Fruit fly (Drosophila melanogaster) whole organism, embryonic: ENCODE measurements around the gene Rab18.
A peak's percentile ranks its signal among the peaks of the same experiment; 100 is the strongest.

ENCODE experiments used
- Bdp1 ChIP-seq: fragments of 200-800 bp; sonication (Bioruptor generic); optimal IDR thresholded peaks from 3 replicates; lab custom pipeline; 2016; ENCODE audit warnings: missing biosample characterization, missing genetic modification characterization
- CG10366 ChIP-seq: fragments of 200-800 bp; sonication (Bioruptor generic); IDR thresholded peaks from 2 replicates; pipeline ENCODE4 v1.3.6; 2022; ENCODE audit warnings: missing biosample characterization, missing genetic modification characterization
- CG13123 ChIP-seq: fragments of 200-800 bp; sonication (Bioruptor generic); optimal IDR thresholded peaks from 2 replicates; lab custom pipeline; 2016; ENCODE audit warnings: missing biosample characterization, missing genetic modification characterization
- CG13424 ChIP-seq: fragments of 200-800 bp; sonication (Bioruptor generic); optimal IDR thresholded peaks from 2 replicates; lab custom pipeline; 2019; ENCODE audit warnings: missing biosample characterization, mild to moderate bottlenecking, missing genetic modification characterization, moderate library complexity
- CG15011 ChIP-seq: fragments of 200-800 bp; sonication (Bioruptor generic); optimal IDR thresholded peaks from 3 replicates; lab custom pipeline; 2018; ENCODE audit warnings: missing biosample characterization, mild to moderate bottlenecking, missing genetic modification characterization
- CG17612 ChIP-seq: fragments of 200-800 bp; sonication (Bioruptor generic); IDR thresholded peaks from 2 replicates; pipeline ENCODE4 v1.3.6; 2022; ENCODE audit warnings: missing biosample characterization, missing genetic modification characterization
- CG18476 ChIP-seq: fragments of 200-800 bp; sonication (Bioruptor generic); optimal IDR thresholded peaks from 2 replicates; lab custom pipeline; 2016; ENCODE audit warnings: missing biosample characterization, mild to moderate bottlenecking, missing genetic modification characterization
- CG2202 ChIP-seq: fragments of 200-800 bp; sonication (Bioruptor generic); optimal IDR thresholded peaks from 2 replicates; lab custom pipeline; 2018; ENCODE audit warnings: missing biosample characterization, mild to moderate bottlenecking, missing genetic modification characterization
- CG30431 ChIP-seq: fragments of 200-800 bp; sonication (Bioruptor generic); optimal IDR thresholded peaks from 2 replicates; lab custom pipeline; 2017; ENCODE audit warnings: missing biosample characterization, missing genetic modification characterization
- CG33557 ChIP-seq: fragments of 200-800 bp; sonication (Bioruptor generic); optimal IDR thresholded peaks from 2 replicates; lab custom pipeline; 2019; ENCODE audit warnings: missing biosample characterization, mild to moderate bottlenecking, missing genetic modification characterization, moderate library complexity
- CG4820 ChIP-seq: fragments of 200-800 bp; sonication (Bioruptor generic); optimal IDR thresholded peaks from 3 replicates; lab custom pipeline; 2016; ENCODE audit warnings: missing biosample characterization, missing genetic modification characterization
- CG6175 ChIP-seq: fragments of 200-800 bp; sonication (Bioruptor generic); IDR thresholded peaks from 3 replicates; pipeline ENCODE4 v1.3.6; 2022; ENCODE audit warnings: missing biosample characterization, missing genetic modification characterization
- CG6813 ChIP-seq: fragments of 200-800 bp; sonication (Bioruptor generic); optimal IDR thresholded peaks from 2 replicates; lab custom pipeline; 2017; ENCODE audit warnings: missing biosample characterization, missing genetic modification characterization, mild to moderate bottlenecking, moderate library complexity, missing genetic modification reagents
- CG7271 ChIP-seq: fragments of 200-800 bp; sonication (Bioruptor generic); optimal IDR thresholded peaks from 2 replicates; lab custom pipeline; 2018; ENCODE audit warnings: missing biosample characterization, mild to moderate bottlenecking, missing genetic modification characterization, moderate library complexity
- CG7963 ChIP-seq: fragments of 200-800 bp; sonication (Bioruptor generic); IDR thresholded peaks from 3 replicates; pipeline ENCODE4 v1.3.6; 2022; ENCODE audit warnings: missing biosample characterization, missing genetic modification characterization; ENCODE audit not compliant: partially characterized antibody
- CG8290 ChIP-seq, 3 experiments: fragments of 200-800 bp; sonication (Bioruptor generic); optimal IDR thresholded peaks; 2 replicates each; lab custom pipeline; 2016 to 2019; ENCODE audit warnings: missing biosample characterization in 3 of 3, missing genetic modification characterization in 3 of 3, mild to moderate bottlenecking in 2 of 3, moderate library complexity in 1 of 3
- CG8359 ChIP-seq: fragments of 200-800 bp; sonication (Bioruptor generic); optimal IDR thresholded peaks from 2 replicates; lab custom pipeline; 2017; ENCODE audit warnings: missing biosample characterization, mild to moderate bottlenecking, missing genetic modification characterization, borderline replicate concordance
- CG8388 ChIP-seq: fragments of 200-800 bp; sonication (Bioruptor generic); optimal IDR thresholded peaks from 2 replicates; lab custom pipeline; 2019; ENCODE audit warnings: missing biosample characterization, mild to moderate bottlenecking, missing genetic modification characterization, moderate library complexity
- CG9876 ChIP-seq: fragments of 200-800 bp; sonication (Bioruptor generic); optimal IDR thresholded peaks from 2 replicates; lab custom pipeline; 2016; ENCODE audit warnings: missing biosample characterization, missing genetic modification characterization
- Dll ChIP-seq: fragments of 200-800 bp; sonication (Bioruptor generic); IDR thresholded peaks from 4 replicates; pipeline ENCODE4 v1.3.6; 2022; ENCODE audit warnings: missing biosample characterization, missing genetic modification characterization; ENCODE audit not compliant: partially characterized antibody
- Fer2 ChIP-seq: fragments of 200-800 bp; sonication (Bioruptor generic); optimal IDR thresholded peaks from 2 replicates; lab custom pipeline; 2018; ENCODE audit warnings: missing biosample characterization, mild to moderate bottlenecking, missing genetic modification characterization, moderate library complexity
- H15 ChIP-seq: fragments of 200-800 bp; sonication (Bioruptor generic); IDR thresholded peaks from 3 replicates; pipeline ENCODE4 v1.3.6; 2022; ENCODE audit warnings: missing biosample characterization, missing genetic modification characterization
- HLHmδ ChIP-seq: fragments of 200-800 bp; sonication (Bioruptor generic); optimal IDR thresholded peaks from 2 replicates; lab custom pipeline; 2018; ENCODE audit warnings: missing biosample characterization, mild to moderate bottlenecking, missing genetic modification characterization, moderate library complexity
- HmgD ChIP-seq: fragments of 200-800 bp; sonication (Bioruptor generic); optimal IDR thresholded peaks from 3 replicates; lab custom pipeline; 2016; ENCODE audit warnings: missing biosample characterization, missing genetic modification characterization
- Hr39 ChIP-seq: fragments of >200 bp; optimal IDR thresholded peaks from 2 replicates; lab custom pipeline; 2017
- NC2β ChIP-seq: fragments of 200-800 bp; sonication (Bioruptor generic); optimal IDR thresholded peaks from 2 replicates; lab custom pipeline; 2016; ENCODE audit warnings: missing biosample characterization, missing genetic modification characterization
- Rx ChIP-seq: fragments of 200-800 bp; sonication (Bioruptor generic); IDR thresholded peaks from 2 replicates; pipeline ENCODE4 v1.3.6; 2022; ENCODE audit warnings: missing biosample characterization, missing genetic modification characterization
- Sry-β ChIP-seq: fragments of 200-800 bp; sonication (Bioruptor generic); optimal IDR thresholded peaks from 2 replicates; lab custom pipeline; 2018; ENCODE audit warnings: missing biosample characterization, mild to moderate bottlenecking, missing genetic modification characterization, moderate library complexity
- cato ChIP-seq: fragments of 200-800 bp; sonication (Bioruptor generic); optimal IDR thresholded peaks from 2 replicates; lab custom pipeline; 2016; ENCODE audit warnings: missing biosample characterization, missing genetic modification characterization, borderline replicate concordance
- caup ChIP-seq: fragments of 200-800 bp; sonication (Bioruptor generic); optimal IDR thresholded peaks from 3 replicates; lab custom pipeline; 2017; ENCODE audit warnings: missing biosample characterization, mild to moderate bottlenecking, missing genetic modification characterization, moderate library complexity; ENCODE audit not compliant: severe bottlenecking
- crp ChIP-seq, 2 experiments: fragments of 200-800 bp; sonication (Bioruptor generic); optimal IDR thresholded peaks; 2 replicates in 1 of 2; 3 replicates in 1 of 2; lab custom pipeline; 2017; ENCODE audit warnings: missing biosample characterization in 2 of 2, missing genetic modification characterization in 2 of 2, mild to moderate bottlenecking in 1 of 2, moderate library complexity in 1 of 2
- danr ChIP-seq: fragments of 200-800 bp; sonication (Bioruptor generic); IDR thresholded peaks from 2 replicates; pipeline ENCODE4 v1.3.6; 2022; ENCODE audit warnings: missing biosample characterization, missing genetic modification characterization
- dimm ChIP-seq: fragments of 200-800 bp; sonication (Bioruptor generic); IDR thresholded peaks from 2 replicates; pipeline ENCODE4 v1.3.6; 2022; ENCODE audit warnings: missing biosample characterization, missing genetic modification characterization
- dm ChIP-seq: fragments of 200-800 bp; sonication (Bioruptor generic); optimal IDR thresholded peaks from 3 replicates; lab custom pipeline; 2016; ENCODE audit warnings: missing biosample characterization, missing genetic modification characterization
- dmrt99B ChIP-seq: fragments of 200-800 bp; sonication (Bioruptor generic); optimal IDR thresholded peaks from 2 replicates; lab custom pipeline; 2018; ENCODE audit warnings: missing biosample characterization, mild to moderate bottlenecking, missing genetic modification characterization, moderate library complexity
- ems ChIP-seq: fragments of 200-800 bp; sonication (Bioruptor generic); optimal IDR thresholded peaks from 3 replicates; lab custom pipeline; 2016; ENCODE audit warnings: missing biosample characterization, missing genetic modification characterization
- ewg ChIP-seq: fragments of 200-800 bp; sonication (Bioruptor generic); optimal IDR thresholded peaks from 3 replicates; lab custom pipeline; 2017; ENCODE audit warnings: mild to moderate bottlenecking, missing biosample characterization, missing genetic modification reagents, missing genetic modification characterization
- gt ChIP-seq: fragments of 200-800 bp; sonication (Bioruptor generic); IDR thresholded peaks from 2 replicates; pipeline ENCODE4 v1.3.6; 2022; ENCODE audit warnings: missing biosample characterization, missing genetic modification characterization
- ham ChIP-seq: fragments of 200-800 bp; sonication (Bioruptor generic); IDR thresholded peaks from 2 replicates; pipeline ENCODE4 v1.3.6; 2022; ENCODE audit warnings: missing biosample characterization, missing genetic modification characterization
- inv ChIP-seq: fragments of 200-800 bp; sonication (Bioruptor generic); IDR thresholded peaks from 2 replicates; pipeline ENCODE4 v1.3.6; 2022; ENCODE audit warnings: missing biosample characterization, missing genetic modification characterization; ENCODE audit not compliant: partially characterized antibody
- kah ChIP-seq: fragments of 200-800 bp; sonication (Bioruptor generic); optimal IDR thresholded peaks from 2 replicates; lab custom pipeline; 2018; ENCODE audit warnings: missing biosample characterization, mild to moderate bottlenecking, missing genetic modification characterization
- kni ChIP-seq: fragments of 200-800 bp; sonication (Bioruptor generic); optimal IDR thresholded peaks from 3 replicates; lab custom pipeline; 2017; ENCODE audit warnings: mild to moderate bottlenecking, missing biosample characterization, missing genetic modification reagents, missing genetic modification characterization
- mirr ChIP-seq: fragments of 200-800 bp; sonication (Bioruptor generic); optimal IDR thresholded peaks from 3 replicates; lab custom pipeline; 2018; ENCODE audit warnings: missing biosample characterization, mild to moderate bottlenecking, missing genetic modification characterization
- odd ChIP-seq: fragments of 200-800 bp; sonication (Bioruptor generic); optimal IDR thresholded peaks from 2 replicates; lab custom pipeline; 2017; ENCODE audit warnings: missing biosample characterization, mild to moderate bottlenecking, missing genetic modification characterization
- psq ChIP-seq: fragments of 200-800 bp; sonication (Bioruptor generic); optimal IDR thresholded peaks from 2 replicates; lab custom pipeline; 2017; ENCODE audit warnings: missing biosample characterization, missing genetic modification characterization
- ro ChIP-seq: fragments of 200-800 bp; sonication (Bioruptor generic); IDR thresholded peaks from 2 replicates; pipeline ENCODE4 v1.3.6; 2022; ENCODE audit warnings: missing biosample characterization, missing genetic modification characterization
- sens ChIP-seq: fragments of 200-800 bp; sonication (Bioruptor generic); peaks from one replicate; lab custom pipeline; 2016; ENCODE audit warnings: missing biosample characterization, missing genetic modification characterization
- sima ChIP-seq: fragments of 200-800 bp; sonication (Bioruptor generic); optimal IDR thresholded peaks from 2 replicates; lab custom pipeline; 2016; ENCODE audit warnings: missing biosample characterization, missing genetic modification characterization
- slbo ChIP-seq: fragments of 200-800 bp; sonication (Bioruptor generic); IDR thresholded peaks from 2 replicates; pipeline ENCODE4 v1.3.6; 2022; ENCODE audit warnings: missing biosample characterization, missing genetic modification characterization
- sr ChIP-seq: fragments of 200-800 bp; sonication (Bioruptor generic); IDR thresholded peaks from 3 replicates; pipeline ENCODE4 v1.3.6; 2022; ENCODE audit warnings: missing biosample characterization, missing genetic modification characterization

Rab18 gene

dm6 chrX:5638588-5638987, 33.0 kb downstream of the Rab18 start (continued):
- TF ChIP-seq CG18476 (no peak), HmgD (GFP tag; lab: Kevin White, UChicago) (peak; percentile 37), CG13123 (no peak), dmrt99B (tag; lab: Kevin White, UChicago) (peak; percentile 51), sens (GFP tag; lab: Kevin White, UChicago) (peak; percentile 47), kni (GFP tag; lab: Kevin White, UChicago) (no peak), ems (peak; percentile 52), Bdp1 (GFP tag; lab: Kevin White, UChicago) (peak; percentile 15), CG7271 (no peak), ro (GFP tag; lab: Robert Waterston, UW) (no peak), CG7963 (no peak), CG10366 (peak; percentile 57; the same call in 1 of the 2 replicates), NC2β (GFP tag; lab: Kevin White, UChicago) (peak; percentile 22), CG6175 (0 out of 3 replicates have a peak, but pooled peaks have one; percentile 14), Dll (GFP tag; lab: Robert Waterston, UW) (no peak), sr (no peak), CG8359 (GFP tag; lab: Kevin White, UChicago) (no peak), dm (no peak), Fer2 (peak; percentile 39), psq (GFP tag; lab: Kevin White, UChicago) (peak; percentile 31), Rx (GFP tag; lab: Robert Waterston, UW) (peak; percentile 54; the same call in 1 of the 2 replicates), mirr (GFP tag; lab: Kevin White, UChicago) (peak; percentile 20), kah (GFP tag; lab: Kevin White, UChicago) (no peak), CG2202 (tag; lab: Kevin White, UChicago) (no peak), inv (GFP tag; lab: Robert Waterston, UW) (no peak), CG33557 (GFP tag; lab: Kevin White, UChicago) (no peak), ewg (GFP tag; lab: Kevin White, UChicago) (peak; percentile 17), crp (GFP tag; optimal IDR thresholded peaks at IDR 0.05; lab: Kevin White, UChicago) (no peak), CG30431 (GFP tag; lab: Kevin White, UChicago) (peak; percentile 29), CG8388 (GFP tag; lab: Kevin White, UChicago) (peak; percentile 33), CG4820 (GFP tag; lab: Kevin White, UChicago) (peak; percentile 25), Sry-β (GFP tag; lab: Kevin White, UChicago) (no peak), CG17612 (GFP tag; lab: Robert Waterston, UW) (no peak), CG6813 (GFP tag; lab: Kevin White, UChicago) (peak; percentile 40), sima (no peak), dimm (0 out of 2 replicates have a peak, but pooled peaks have one; percentile 3), cato (GFP tag; lab: Kevin White, UChicago) (no peak), CG15011 (no peak), danr (no peak), CG8290 (GFP tag; optimal IDR thresholded peaks at IDR 0.05; lab: Kevin White, UChicago) (no peak), CG8290 (tag; optimal IDR thresholded peaks at IDR 0.05; lab: Kevin White, UChicago) (peak in 1 of 2 experiments; percentile 52), odd (GFP tag; lab: Kevin White, UChicago) (no peak), Hr39 (lab: Kevin White, UChicago) (no peak), CG9876 (GFP tag; lab: Kevin White, UChicago) (no peak), ham (0 out of 2 replicates have a peak, but pooled peaks have one; percentile 14), caup (GFP tag; lab: Kevin White, UChicago) (peak; percentile 70), slbo (GFP tag; lab: Robert Waterston, UW) (peak; percentile 73), H15 (GFP tag; lab: Robert Waterston, UW) (peak; percentile 22; the same call in 1 of the 3 replicates), CG13424 (peak; percentile 56), gt (no peak), HLHmδ (no peak)
